Worm (Caenorhabditis elegans): ENCODE data around the gene rbm-26.

ce11 chrIII:5697266-5697665 lies 14.1 kb upstream of the rbm-26 start, which contains the start of gene B0336.7:
- TF ChIP-seq cog-1 (tag; optimal IDR thresholded peaks at IDR 0.05) (no peak), flt-1 (GFP tag; IDR thresholded peaks at IDR 0.05) (no peak), tab-1 (GFP tag; IDR thresholded peaks at IDR 0.05) (no peak), ref-1 (GFP tag; conservative IDR thresholded peaks at IDR 0.05) (no peak), klf-2 (GFP tag; conservative IDR thresholded peaks at IDR 0.05) (no peak), T22C8.4 (GFP tag; IDR thresholded peaks at IDR 0.05) (no peak), ztf-23 (GFP tag; IDR thresholded peaks at IDR 0.05) (no peak)
